Worm (Caenorhabditis elegans): ENCODE results near the gene F07G11.4.

The F07G11.4 gene

DNA sequence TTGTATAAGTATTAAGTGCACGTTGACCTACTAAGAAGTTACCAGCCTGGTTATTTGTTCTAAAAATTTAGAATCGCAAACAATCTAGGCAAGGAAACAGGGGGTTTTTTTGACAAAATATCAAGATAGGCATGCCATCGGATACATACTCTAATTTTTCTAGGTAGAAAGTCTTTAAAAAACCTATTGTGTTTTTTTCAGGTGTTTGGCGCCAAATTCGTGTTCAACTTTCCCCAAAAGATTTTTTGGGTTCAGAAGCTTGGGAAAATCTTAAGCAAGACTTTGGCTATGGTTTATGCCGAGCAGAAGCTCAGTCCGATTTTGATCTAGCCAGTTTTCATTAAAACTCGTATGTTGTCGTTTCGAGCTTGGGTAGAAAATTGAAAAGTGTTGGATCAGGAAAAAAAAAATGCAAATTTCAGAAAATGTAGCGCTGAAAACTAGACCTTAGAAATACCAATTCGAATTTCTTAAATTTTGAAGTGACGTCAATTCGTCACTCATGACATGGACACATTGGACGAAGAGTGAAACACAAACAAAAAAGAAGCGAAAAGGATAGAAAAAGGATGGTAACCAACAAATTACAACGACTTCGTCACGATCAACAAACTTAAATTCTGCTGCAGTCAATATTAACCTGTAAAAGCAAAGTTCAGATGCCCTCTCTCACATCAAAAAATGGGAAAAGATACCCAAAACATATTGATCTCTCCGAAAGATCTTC is 46.8 kb downstream of the F07G11.4 start:
- TF ChIP-seq syd-9 (tag; optimal IDR thresholded peaks at IDR 0.05) (no peak), ceh-22 (tag; optimal IDR thresholded peaks at IDR 0.05) (no peak), ceh-34 (tag; optimal IDR thresholded peaks at IDR 0.05) (no peak)

DNA sequence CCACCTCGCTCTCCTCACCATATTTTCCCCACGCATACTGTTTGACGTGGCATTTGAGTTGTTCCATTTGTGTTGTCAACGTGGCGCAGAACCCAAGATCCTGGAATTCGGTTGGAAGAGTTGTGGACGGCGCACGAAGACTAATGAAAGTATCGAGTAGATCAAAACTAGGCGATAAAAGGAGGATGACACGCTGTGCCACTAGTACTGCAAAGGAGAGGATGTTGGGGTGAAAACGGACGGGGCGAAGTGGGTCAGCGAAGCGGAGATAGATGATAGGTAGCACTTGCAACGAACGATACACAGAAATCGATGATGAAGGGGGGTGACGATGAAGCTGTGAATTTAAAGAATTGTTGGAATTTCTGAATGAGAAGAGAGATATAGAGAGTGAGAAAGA is 48.2 kb downstream of the F07G11.4 start, which contains the start of gene C05C8.7:
Gene C05C8.7 (minus strand): TSS at position 100 of the 400 bp plus-strand sequence.
- TF ChIP-seq tbx-7 (tag; optimal IDR thresholded peaks at IDR 0.05) (no peak), unc-3 (GFP tag; conservative IDR thresholded peaks at IDR 0.05) (no peak), unc-3 (tag; optimal IDR thresholded peaks at IDR 0.05) (no peak), ceh-24 (tag; optimal IDR thresholded peaks at IDR 0.05) (no peak), rnt-1 (tag; optimal IDR thresholded peaks at IDR 0.05) (no peak), nhr-232 (tag; optimal IDR thresholded peaks at IDR 0.05) (no peak), elt-4 (tag; optimal IDR thresholded peaks at IDR 0.05) (no peak), ceh-2 (tag; optimal IDR thresholded peaks at IDR 0.05) (no peak), ceh-48 (tag; optimal IDR thresholded peaks at IDR 0.05) (no peak), ceh-9 (tag; optimal IDR thresholded peaks at IDR 0.05) (no peak)
